Worm (Caenorhabditis elegans) whole organism, L1 larva: Measurements from ENCODE around the gene klc-1.

Experiments used
- C34B4.2 ChIP-seq: sonication (generic microtip); optimal IDR thresholded peaks from 2 replicates; lab custom pipeline; 2017; ENCODE audit warnings: mild to moderate bottlenecking, missing genetic modification characterization, missing compliant biosample characterization
- Y116A8C.19 ChIP-seq: sonication (generic microtip); optimal IDR thresholded peaks from 2 replicates; lab custom pipeline; 2016; ENCODE audit warnings: missing compliant biosample characterization, missing genetic modification characterization, borderline replicate concordance
- aly-2 ChIP-seq: fragments of 150-350 bp; optimal IDR thresholded peaks from 2 replicates; lab custom pipeline; 2014; ENCODE audit warnings: missing biosample characterization, missing genetic modification characterization
- blmp-1 ChIP-seq: fragments of 150-350 bp; optimal IDR thresholded peaks from 2 replicates; lab custom pipeline; 2014; ENCODE audit warnings: missing biosample characterization, missing genetic modification characterization
- ceh-8 ChIP-seq: fragments of 200-800 bp; sonication (Bioruptor generic); optimal IDR thresholded peaks from 2 replicates; lab custom pipeline; 2018; ENCODE audit warnings: mild to moderate bottlenecking, missing genetic modification characterization, moderate library complexity, missing compliant biosample characterization
- ceh-88 ChIP-seq: fragments of 200-800 bp; sonication (Bioruptor generic); IDR thresholded peaks from 2 replicates; pipeline ENCODE4 v1.3.6; 2022; ENCODE audit warnings: missing genetic modification characterization, missing compliant biosample characterization
- ceh-90 ChIP-seq: sonication (generic microtip); optimal IDR thresholded peaks from 2 replicates; lab custom pipeline; 2016; ENCODE audit warnings: missing genetic modification characterization, missing compliant biosample characterization
- dsc-1 ChIP-seq: sonication (generic microtip); optimal IDR thresholded peaks from 2 replicates; lab custom pipeline; 2016; ENCODE audit warnings: mild to moderate bottlenecking, missing genetic modification characterization, missing compliant biosample characterization
- efl-1 ChIP-seq, 4 experiments: fragments of 150-350 bp; optimal IDR thresholded peaks in 3 of 4; peaks in 1 of 4; 1 replicate in 1 of 4; 2 replicates in 3 of 4; lab custom pipeline; 2014; ENCODE audit warnings: missing biosample characterization in 2 of 4, missing genetic modification characterization in 2 of 4, missing genetic modification reagents in 2 of 4
- elt-2 ChIP-seq: sonication (generic microtip); optimal IDR thresholded peaks from 2 replicates; lab custom pipeline; 2016; ENCODE audit warnings: missing genetic modification characterization, mild to moderate bottlenecking, inconsistent platforms, missing compliant biosample characterization, missing genetic modification reagents
- elt-3 ChIP-seq, 6 experiments: fragments of 150-350 bp in 1 of 6; sonication (generic microtip); optimal IDR thresholded peaks; 2 replicates each; lab custom pipeline; 2017 to 2018; ENCODE audit warnings: missing biosample characterization in 6 of 6, missing genetic modification characterization in 6 of 6, inconsistent platforms in 1 of 6
- fkh-10 ChIP-seq: sonication (generic microtip); optimal IDR thresholded peaks from 2 replicates; lab custom pipeline; 2017; ENCODE audit warnings: missing biosample characterization, missing genetic modification reagents, missing genetic modification characterization
- fos-1 ChIP-seq: fragments of 150-350 bp; optimal IDR thresholded peaks from 2 replicates; lab custom pipeline; 2014; ENCODE audit warnings: missing biosample characterization, missing genetic modification characterization
- grh-1 ChIP-seq: fragments of 200-800 bp; sonication (Bioruptor generic); IDR thresholded peaks from 2 replicates; pipeline ENCODE4 v1.3.6; 2022; ENCODE audit warnings: missing genetic modification reagents, missing genetic modification characterization, missing compliant biosample characterization
- jun-1 ChIP-seq: fragments of 150-350 bp; optimal IDR thresholded peaks from 2 replicates; lab custom pipeline; 2014; ENCODE audit warnings: missing biosample characterization, missing genetic modification reagents, missing genetic modification characterization
- lin-14 ChIP-seq: fragments of 200-800 bp; sonication (Bioruptor generic); optimal IDR thresholded peaks from 2 replicates; lab custom pipeline; 2018; ENCODE audit warnings: mild to moderate bottlenecking, missing genetic modification characterization, moderate library complexity, missing compliant biosample characterization
- lin-15B ChIP-seq: fragments of 150-350 bp; sonication (generic microtip); optimal IDR thresholded peaks from 3 replicates; lab custom pipeline; 2014; ENCODE audit warnings: missing biosample characterization, missing genetic modification characterization
- lin-35 ChIP-seq, 2 experiments: fragments of 150-350 bp; optimal IDR thresholded peaks; 2 replicates each; lab custom pipeline; 2014; ENCODE audit warnings: missing biosample characterization in 2 of 2, missing genetic modification characterization in 2 of 2, missing genetic modification reagents in 2 of 2
- lir-3 ChIP-seq: sonication (generic microtip); optimal IDR thresholded peaks from 2 replicates; lab custom pipeline; 2016; ENCODE audit warnings: mild to moderate bottlenecking, missing genetic modification characterization, moderate library complexity, missing compliant biosample characterization; ENCODE audit not compliant: poor library complexity
- mab-9 ChIP-seq: fragments of 200-800 bp; sonication (Bioruptor generic); IDR thresholded peaks from 2 replicates; pipeline ENCODE4 v1.3.6; 2022; ENCODE audit warnings: missing genetic modification reagents, missing genetic modification characterization, missing compliant biosample characterization
- mef-2 ChIP-seq: fragments of 150-350 bp; optimal IDR thresholded peaks from 2 replicates; lab custom pipeline; 2014; ENCODE audit warnings: missing biosample characterization, missing genetic modification characterization
- mep-1 ChIP-seq: fragments of 150-350 bp; optimal IDR thresholded peaks from 2 replicates; lab custom pipeline; 2014; ENCODE audit warnings: missing biosample characterization, missing genetic modification characterization
- nhr-71 ChIP-seq: sonication (generic microtip); optimal IDR thresholded peaks from 2 replicates; lab custom pipeline; 2016; ENCODE audit warnings: mild to moderate bottlenecking, missing genetic modification characterization, moderate library complexity, missing compliant biosample characterization
- nhr-77 ChIP-seq: fragments of 150-350 bp; optimal IDR thresholded peaks from 2 replicates; lab custom pipeline; 2014; ENCODE audit warnings: missing biosample characterization, missing genetic modification characterization
- nhr-84 ChIP-seq: sonication (generic microtip); optimal IDR thresholded peaks from 2 replicates; lab custom pipeline; 2017; ENCODE audit warnings: missing biosample characterization, missing genetic modification characterization
- nhr-85 ChIP-seq: sonication (generic microtip); peaks from one replicate; lab custom pipeline; 2016; ENCODE audit warnings: missing genetic modification characterization, inconsistent platforms, missing compliant biosample characterization
- pax-3 ChIP-seq: fragments of 200-800 bp; sonication (Bioruptor generic); optimal IDR thresholded peaks from 2 replicates; lab custom pipeline; 2018; ENCODE audit warnings: mild to moderate bottlenecking, missing genetic modification characterization, moderate library complexity, missing compliant biosample characterization
- pqm-1 ChIP-seq: sonication (generic microtip); optimal IDR thresholded peaks from 3 replicates; lab custom pipeline; 2017; ENCODE audit warnings: missing biosample characterization, missing genetic modification characterization
- skn-1 ChIP-seq: fragments of 150-350 bp; optimal IDR thresholded peaks from 2 replicates; lab custom pipeline; 2014; ENCODE audit warnings: missing biosample characterization, missing genetic modification characterization
- snu-23 ChIP-seq: sonication (generic microtip); optimal IDR thresholded peaks from 2 replicates; lab custom pipeline; 2016; ENCODE audit warnings: missing genetic modification characterization, missing compliant biosample characterization
- sup-37 ChIP-seq: fragments of 200-800 bp; sonication (Bioruptor generic); optimal IDR thresholded peaks from 2 replicates; lab custom pipeline; 2018; ENCODE audit warnings: mild to moderate bottlenecking, missing genetic modification characterization, missing compliant biosample characterization
- swsn-7 ChIP-seq: sonication (generic microtip); optimal IDR thresholded peaks from 2 replicates; lab custom pipeline; 2016; ENCODE audit warnings: missing genetic modification characterization, missing compliant biosample characterization
- tlp-1 ChIP-seq: fragments of 150-350 bp; optimal IDR thresholded peaks from 2 replicates; lab custom pipeline; 2014; ENCODE audit warnings: missing biosample characterization, missing genetic modification characterization
- vab-15 ChIP-seq: sonication (generic microtip); optimal IDR thresholded peaks from 2 replicates; lab custom pipeline; 2017; ENCODE audit warnings: missing genotype, mild to moderate bottlenecking, missing genetic modification characterization, missing compliant biosample characterization
- xbp-1 ChIP-seq: sonication (generic microtip); optimal IDR thresholded peaks from 2 replicates; lab custom pipeline; 2016; ENCODE audit warnings: missing genetic modification characterization, missing compliant biosample characterization
- zag-1 ChIP-seq: fragments of 150-350 bp; optimal IDR thresholded peaks from 2 replicates; lab custom pipeline; 2014; ENCODE audit warnings: missing biosample characterization, missing genetic modification characterization
- ztf-11 ChIP-seq, 2 experiments: sonication (generic microtip); optimal IDR thresholded peaks; 2 replicates each; lab custom pipeline; 2016 to 2017; ENCODE audit warnings: missing genetic modification characterization in 2 of 2, missing biosample characterization in 1 of 2, missing compliant biosample characterization in 1 of 2
- ztf-4 ChIP-seq: fragments of 150-350 bp; optimal IDR thresholded peaks from 2 replicates; lab custom pipeline; 2014; ENCODE audit warnings: missing biosample characterization, missing genetic modification characterization

Gene klc-1

DNA sequence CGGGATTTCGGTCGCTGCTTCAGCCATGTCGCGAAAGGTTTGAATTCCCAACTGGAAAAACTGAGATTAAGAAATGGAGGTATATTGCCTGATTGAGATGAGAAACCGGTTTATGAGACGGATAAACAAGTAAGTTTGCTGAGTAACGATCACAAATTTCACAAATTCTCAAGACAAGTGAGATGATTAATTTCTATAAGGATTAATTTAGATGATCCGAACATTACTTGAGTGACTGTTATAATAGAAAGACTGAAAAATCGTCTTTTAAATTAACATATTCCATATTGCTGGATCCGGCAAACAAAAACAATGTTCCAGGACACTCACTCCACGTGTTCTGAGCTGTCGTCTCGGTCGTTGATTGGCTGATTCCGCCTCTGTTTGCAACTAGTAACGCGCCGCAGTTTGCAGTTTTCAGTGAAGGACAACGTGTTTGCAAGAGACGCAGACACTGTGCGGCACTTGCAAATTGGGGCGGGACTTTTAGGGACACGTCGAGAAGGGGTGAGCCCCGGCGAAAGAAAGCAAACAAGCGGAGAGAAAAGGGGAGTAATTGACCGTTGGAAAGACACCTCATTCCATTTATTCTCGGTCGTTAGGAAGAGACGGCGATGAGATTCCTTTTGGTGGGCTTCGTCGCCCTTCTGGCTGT, 35.4 kb downstream of the klc-1 start, which contains the start of the genes imp-2 and enpl-1 (continued):
- TF ChIP-seq aly-2 (tag; lab: Kevin White, UChicago) (peak; percentile 44), xbp-1 (tag; lab: Kevin White, UChicago) (peak; percentile 100), snu-23 (GFP tag; lab: Kevin White, UChicago) (peak; percentile 95), ceh-88 (no peak), mep-1 (tag; lab: Kevin White, UChicago) (peak; percentile 88), tlp-1 (tag; lab: Kevin White, UChicago) (no peak), nhr-84 (no peak), jun-1 (peak; percentile 86), sup-37 (GFP tag; lab: Kevin White, UChicago) (peak; percentile 76), swsn-7 (peak; percentile 94), mef-2 (tag; lab: Kevin White, UChicago) (peak; percentile 70), vab-15 (tag; lab: Kevin White, UChicago) (peak; percentile 55), Y116A8C.19 (tag; lab: Kevin White, UChicago) (no peak), fos-1 (peak; percentile 76), pax-3 (peak; percentile 84), ceh-90 (tag; lab: Kevin White, UChicago) (no peak), skn-1 (tag; lab: Kevin White, UChicago) (peak; percentile 77), blmp-1 (tag; lab: Kevin White, UChicago) (peak; percentile 37), elt-2 (peak; percentile 72), ceh-8 (GFP tag; lab: Kevin White, UChicago) (peak; percentile 57), ztf-11 (tag; optimal IDR thresholded peaks at IDR 0.05; lab: Kevin White, UChicago) (peak in 1 of 2 experiments; percentile 78), lin-35 (GFP tag; optimal IDR thresholded peaks at IDR 0.05; lab: Kevin White, UChicago) (peak; percentile 83 to 88), nhr-77 (tag; lab: Kevin White, UChicago) (peak; percentile 93), fkh-10 (GFP tag; lab: Kevin White, UChicago) (peak; percentile 75), lir-3 (tag; lab: Kevin White, UChicago) (peak; percentile 74), C34B4.2 (peak; percentile 42), pqm-1 (tag; lab: Kevin White, UChicago) (no peak), efl-1 (optimal IDR thresholded peaks at IDR 0.05; lab: Kevin White, UChicago) (peak; percentile 87 to 90), efl-1 (GFP tag; optimal IDR thresholded peaks at IDR 0.05 in 1 of 2; lab: Kevin White, UChicago) (peak; percentile 77 to 98), grh-1 (GFP tag; lab: Robert Waterston, UW) (peak; percentile 91), zag-1 (tag; lab: Kevin White, UChicago) (peak; percentile 40), lin-15B (tag; lab: Kevin White, UChicago) (peak; percentile 79), mab-9 (GFP tag; lab: Robert Waterston, UW) (peak; percentile 77; the same call in 1 of the 2 replicates), dsc-1 (tag; lab: Kevin White, UChicago) (peak; percentile 85)

- no peak for TF ChIP-seq pax-3
- TF ChIP-seq nhr-71, result no peak
- peak; percentile 84 for TF ChIP-seq nhr-85 (tag; lab: Kevin White, UChicago)
- TF ChIP-seq mep-1 (tag; lab: Kevin White, UChicago), result peak; percentile 42
- TF ChIP-seq swsn-7, result no peak
- TF ChIP-seq ztf-4 (tag; lab: Kevin White, UChicago), result peak; percentile 11
- TF ChIP-seq lin-14 (GFP tag; lab: Kevin White, UChicago), result peak; percentile 67
- peak in 2 of 6 experiments; percentile 25 to 76 for TF ChIP-seq elt-3 (tag; optimal IDR thresholded peaks at IDR 0.05; lab: Kevin White, UChicago)
- TF ChIP-seq blmp-1 (tag; lab: Kevin White, UChicago), result peak; percentile 77
- TF ChIP-seq, all 84 proteins: peak for 6
Measured at ce11 chrIV:11119972-11120562, 36.5 kb downstream of the klc-1 start.
